Worm (Caenorhabditis elegans): Measurements from ENCODE around the gene Y73B6BL.22.

Gene Y73B6BL.22

DNA sequence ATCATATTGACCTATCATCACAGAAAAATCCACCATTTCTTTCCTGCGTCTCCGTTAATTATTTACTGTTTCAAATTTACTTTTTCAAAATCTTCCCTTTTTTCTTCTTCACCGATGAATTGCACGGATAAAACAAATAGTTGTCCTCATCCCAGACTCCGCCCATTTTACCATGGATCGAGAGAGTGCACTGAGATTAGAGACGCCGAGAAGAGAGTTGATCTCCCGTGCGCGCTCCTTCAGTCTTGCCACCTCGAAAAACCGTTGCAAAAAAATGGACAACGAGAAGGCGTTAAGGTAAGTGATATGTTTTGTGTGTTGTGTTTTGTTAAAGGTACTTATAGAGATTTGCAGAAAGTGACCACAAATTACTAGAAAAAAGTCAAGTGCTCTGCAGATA lies 21.6 kb upstream of the Y73B6BL.22 start, which contains the start of gene dlc-5:
Gene dlc-5, plus strand, starts transcription at position 154 of the 400 bp plus-strand sequence.
- no peak for TF ChIP-seq hmbx-1 (tag; optimal IDR thresholded peaks at IDR 0.05)
- no peak for TF ChIP-seq tra-4 (tag; optimal IDR thresholded peaks at IDR 0.05)
- no peak for TF ChIP-seq tbx-37 (GFP tag; conservative IDR thresholded peaks at IDR 0.05)
- TF ChIP-seq ama-1 (optimal IDR thresholded peaks at IDR 0.05), result no peak
- no peak for TF ChIP-seq tbx-11 (GFP tag; IDR thresholded peaks at IDR 0.05)
- TF ChIP-seq ets-7 (tag; optimal IDR thresholded peaks at IDR 0.05), result no peak
- no peak for TF ChIP-seq ceh-13 (GFP tag; optimal IDR thresholded peaks at IDR 0.05)
- no peak for TF ChIP-seq ceh-36 (tag; optimal IDR thresholded peaks at IDR 0.05)

ce11 chrIV:6433424-6433823 lies 17.0 kb upstream of the Y73B6BL.22 start:
- TF ChIP-seq scrt-1 (GFP tag; IDR thresholded peaks at IDR 0.05), result no peak
- no peak for TF ChIP-seq tbx-37 (GFP tag; conservative IDR thresholded peaks at IDR 0.05)
- TF ChIP-seq hmg-4 (GFP tag; optimal IDR thresholded peaks at IDR 0.05), result no peak
- TF ChIP-seq tra-4 (tag; optimal IDR thresholded peaks at IDR 0.05), result no peak
- no peak for TF ChIP-seq ceh-13 (GFP tag; optimal IDR thresholded peaks at IDR 0.05)
- no peak for TF ChIP-seq ceh-36 (tag; optimal IDR thresholded peaks at IDR 0.05)

DNA sequence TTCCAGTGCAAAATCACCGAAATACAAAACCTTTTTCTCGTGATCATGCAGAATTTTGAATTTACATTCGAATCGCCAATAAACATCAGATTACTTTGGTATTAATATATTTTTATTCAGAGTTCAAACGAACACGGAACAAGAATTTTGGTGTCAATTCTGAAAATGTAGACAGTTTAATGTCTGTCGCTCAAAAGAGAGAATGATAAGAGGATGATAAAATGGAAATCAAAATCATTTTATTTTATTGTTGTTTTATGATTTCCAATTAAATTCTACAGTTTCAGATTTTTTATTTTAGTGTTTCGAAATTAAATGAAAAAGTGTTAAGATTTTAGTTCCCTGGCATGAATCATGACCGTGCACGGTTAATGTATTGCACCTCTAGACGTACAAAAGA lies 15.9 kb upstream of the Y73B6BL.22 start:
- TF ChIP-seq aly-1 (tag; optimal IDR thresholded peaks at IDR 0.05), result no peak
- TF ChIP-seq tbx-37 (GFP tag; conservative IDR thresholded peaks at IDR 0.05), result no peak
- TF ChIP-seq sea-1 (GFP tag; conservative IDR thresholded peaks at IDR 0.05), result no peak
- TF ChIP-seq scrt-1 (GFP tag; IDR thresholded peaks at IDR 0.05), result no peak
- no peak for TF ChIP-seq ets-7 (tag; optimal IDR thresholded peaks at IDR 0.05)

DNA sequence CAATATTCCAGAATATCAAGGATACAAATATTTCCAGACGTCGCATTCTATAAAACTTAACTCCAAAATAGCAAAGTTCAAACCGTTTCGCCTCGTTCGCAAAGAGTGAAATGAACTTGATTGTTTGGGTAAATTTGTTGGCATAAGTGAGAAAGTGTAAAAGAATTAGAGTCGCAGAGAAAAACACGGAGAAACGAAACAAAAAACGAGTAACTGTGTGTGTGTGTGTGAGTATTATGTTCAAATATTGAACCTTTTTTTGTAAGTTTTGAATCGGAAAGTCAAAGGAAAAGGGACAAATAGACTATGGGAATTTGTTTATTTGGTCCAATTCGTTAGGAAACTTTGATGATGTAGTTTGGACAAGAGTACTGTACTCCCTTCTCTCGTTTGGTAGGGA lies 15.1 kb upstream of the Y73B6BL.22 start, which contains the start of gene acp-7:
Gene acp-7, minus strand, starts transcription at position 101 of the 400 bp plus-strand sequence.
- no peak for TF ChIP-seq ceh-36 (tag; optimal IDR thresholded peaks at IDR 0.05)
- TF ChIP-seq hmbx-1 (tag; optimal IDR thresholded peaks at IDR 0.05), result no peak
- no peak for TF ChIP-seq pes-1 (GFP tag; IDR thresholded peaks at IDR 0.05)
- no peak for TF ChIP-seq F13C5.2 (tag; optimal IDR thresholded peaks at IDR 0.05)
- no peak for TF ChIP-seq hmg-4 (GFP tag; optimal IDR thresholded peaks at IDR 0.05)
- no peak for TF ChIP-seq tbx-37 (GFP tag; conservative IDR thresholded peaks at IDR 0.05)

DNA sequence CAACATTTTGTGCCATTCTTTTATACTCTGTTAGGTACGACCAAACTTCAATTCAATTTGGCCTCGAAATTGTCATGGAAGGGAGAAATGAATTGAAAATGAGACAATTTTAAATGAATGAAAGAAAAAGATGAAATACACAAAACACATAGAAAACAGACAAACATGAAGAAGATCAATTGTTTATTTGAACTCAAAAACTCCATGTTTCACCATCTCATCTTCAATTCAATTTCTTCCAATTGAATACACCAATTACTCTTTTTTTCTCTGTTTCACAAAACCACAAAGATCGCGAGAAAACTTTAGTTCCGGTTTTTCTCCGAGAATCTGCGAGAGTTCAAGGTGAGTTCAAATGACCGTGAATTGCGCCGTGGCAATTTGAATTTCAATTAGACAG lies 10.8 kb upstream of the Y73B6BL.22 start:
- TF ChIP-seq pes-1 (GFP tag; IDR thresholded peaks at IDR 0.05), result no peak
- no peak for TF ChIP-seq ama-1 (optimal IDR thresholded peaks at IDR 0.05)
- TF ChIP-seq hmg-4 (GFP tag; optimal IDR thresholded peaks at IDR 0.05), result no peak
- no peak for TF ChIP-seq scrt-1 (GFP tag; IDR thresholded peaks at IDR 0.05)
- TF ChIP-seq aly-1 (tag; optimal IDR thresholded peaks at IDR 0.05), result no peak
- TF ChIP-seq F13C5.2 (tag; optimal IDR thresholded peaks at IDR 0.05), result no peak
- TF ChIP-seq tbx-11 (GFP tag; IDR thresholded peaks at IDR 0.05), result no peak
- no peak for TF ChIP-seq ets-7 (tag; optimal IDR thresholded peaks at IDR 0.05)
- no peak for TF ChIP-seq tra-4 (tag; optimal IDR thresholded peaks at IDR 0.05)
- no peak for TF ChIP-seq B0310.2 (tag; optimal IDR thresholded peaks at IDR 0.05)
- TF ChIP-seq ceh-36 (tag; optimal IDR thresholded peaks at IDR 0.05), result no peak
- TF ChIP-seq ceh-13 (GFP tag; optimal IDR thresholded peaks at IDR 0.05), result no peak
- TF ChIP-seq flt-1 (GFP tag; IDR thresholded peaks at IDR 0.05), result no peak
- TF ChIP-seq hnd-1 (tag; optimal IDR thresholded peaks at IDR 0.05), result no peak
- TF ChIP-seq sea-1 (GFP tag; conservative IDR thresholded peaks at IDR 0.05), result no peak
- no peak for TF ChIP-seq tbx-37 (GFP tag; conservative IDR thresholded peaks at IDR 0.05)

- TF ChIP-seq hnd-1 (tag; optimal IDR thresholded peaks at IDR 0.05), result no peak
- no peak for TF ChIP-seq tra-4 (tag; optimal IDR thresholded peaks at IDR 0.05)
- TF ChIP-seq hmg-4 (GFP tag; optimal IDR thresholded peaks at IDR 0.05), result no peak
- TF ChIP-seq ceh-13 (GFP tag; optimal IDR thresholded peaks at IDR 0.05), result no peak
- no peak for TF ChIP-seq ama-1 (optimal IDR thresholded peaks at IDR 0.05)
- no peak for TF ChIP-seq sea-1 (GFP tag; conservative IDR thresholded peaks at IDR 0.05)
- TF ChIP-seq B0310.2 (tag; optimal IDR thresholded peaks at IDR 0.05), result no peak
- no peak for TF ChIP-seq aly-1 (tag; optimal IDR thresholded peaks at IDR 0.05)
- TF ChIP-seq hmbx-1 (tag; optimal IDR thresholded peaks at IDR 0.05), result no peak
- TF ChIP-seq flt-1 (GFP tag; IDR thresholded peaks at IDR 0.05), result no peak
- TF ChIP-seq ets-7 (tag; optimal IDR thresholded peaks at IDR 0.05), result no peak
- TF ChIP-seq pes-1 (GFP tag; IDR thresholded peaks at IDR 0.05), result no peak
- TF ChIP-seq scrt-1 (GFP tag; IDR thresholded peaks at IDR 0.05), result no peak
- no peak for TF ChIP-seq F13C5.2 (tag; optimal IDR thresholded peaks at IDR 0.05)
- TF ChIP-seq ceh-36 (tag; optimal IDR thresholded peaks at IDR 0.05), result no peak
Observed at ce11 chrIV:6426089-6426715, 9.7 kb upstream of the Y73B6BL.22 start, which contains the start of gene acp-6. Gene acp-6 (minus strand): TSS chrIV:6426139.

- no peak for TF ChIP-seq pes-1 (GFP tag; IDR thresholded peaks at IDR 0.05)
- no peak for TF ChIP-seq B0310.2 (tag; optimal IDR thresholded peaks at IDR 0.05)
- no peak for TF ChIP-seq ets-7 (tag; optimal IDR thresholded peaks at IDR 0.05)
- TF ChIP-seq flt-1 (GFP tag; IDR thresholded peaks at IDR 0.05), result no peak
- no peak for TF ChIP-seq scrt-1 (GFP tag; IDR thresholded peaks at IDR 0.05)
- TF ChIP-seq aly-1 (tag; optimal IDR thresholded peaks at IDR 0.05), result no peak
- TF ChIP-seq ama-1 (optimal IDR thresholded peaks at IDR 0.05), result no peak
- no peak for TF ChIP-seq tbx-37 (GFP tag; conservative IDR thresholded peaks at IDR 0.05)
- TF ChIP-seq hmg-4 (GFP tag; optimal IDR thresholded peaks at IDR 0.05), result no peak
- no peak for TF ChIP-seq ceh-36 (tag; optimal IDR thresholded peaks at IDR 0.05)
- no peak for TF ChIP-seq ceh-13 (GFP tag; optimal IDR thresholded peaks at IDR 0.05)
- no peak for TF ChIP-seq sea-1 (GFP tag; conservative IDR thresholded peaks at IDR 0.05)
- no peak for TF ChIP-seq tbx-11 (GFP tag; IDR thresholded peaks at IDR 0.05)
- TF ChIP-seq hnd-1 (tag; optimal IDR thresholded peaks at IDR 0.05), result no peak
- no peak for TF ChIP-seq F13C5.2 (tag; optimal IDR thresholded peaks at IDR 0.05)
- no peak for TF ChIP-seq tra-4 (tag; optimal IDR thresholded peaks at IDR 0.05)
Observed at ce11 chrIV:6421183-6421635, 4.8 kb upstream of the Y73B6BL.22 start, which contains the start of gene puf-11. Gene puf-11 (plus strand): TSS chrIV:6421585.
